Worm (Caenorhabditis elegans) whole organism, young adult: ENCODE measurements around the gene ubc-6.

Experiments used
- B0035.1 ChIP-seq: sonication (generic microtip); optimal IDR thresholded peaks from 2 replicates; lab custom pipeline; 2016; ENCODE audit warnings: missing genetic modification characterization, mild to moderate bottlenecking, missing compliant biosample characterization, missing genotype, missing genetic modification reagents
- D2030.7 ChIP-seq: fragments of 200-800 bp; sonication (Bioruptor generic); IDR thresholded peaks from 2 replicates; pipeline ENCODE4 v1.3.6; 2022; ENCODE audit warnings: missing genetic modification reagents, missing genetic modification characterization, missing compliant biosample characterization
- F10E7.11 ChIP-seq: sonication (generic microtip); optimal IDR thresholded peaks from 2 replicates; lab custom pipeline; 2017; ENCODE audit warnings: mild to moderate bottlenecking, missing genetic modification characterization, moderate library complexity, missing compliant biosample characterization
- Y53F4B.3 ChIP-seq: fragments of 200-800 bp; sonication (Bioruptor generic); IDR thresholded peaks from 2 replicates; pipeline ENCODE4 v1.3.6; 2022; ENCODE audit warnings: missing genetic modification reagents, missing genetic modification characterization, missing compliant biosample characterization
- ZK185.1 ChIP-seq: sonication (generic microtip); optimal IDR thresholded peaks from 2 replicates; lab custom pipeline; 2016; ENCODE audit warnings: mild to moderate bottlenecking, missing genetic modification characterization, missing compliant biosample characterization; ENCODE audit not compliant: poor library complexity, severe bottlenecking
- ama-1 ChIP-seq, 3 experiments: fragments of 150-350 bp in 1 of 3; sonication (generic microtip) in 2 of 3; optimal IDR thresholded peaks; 2 replicates each; lab custom pipeline; 2014 to 2018; ENCODE audit warnings: missing biosample characterization in 2 of 3, missing genetic modification characterization in 2 of 3, missing genetic modification reagents in 2 of 3
- aptf-3 ChIP-seq: fragments of 200-800 bp; sonication (Bioruptor generic); IDR thresholded peaks from 2 replicates; pipeline ENCODE4 v1.3.6; 2022; ENCODE audit warnings: missing genetic modification characterization, missing compliant biosample characterization
- atf-7 ChIP-seq: sonication (generic microtip); optimal IDR thresholded peaks from 2 replicates; lab custom pipeline; 2017; ENCODE audit warnings: mild to moderate bottlenecking, missing genetic modification characterization, missing compliant biosample characterization
- bed-1 ChIP-seq: fragments of 200-800 bp; sonication (Bioruptor generic); IDR thresholded peaks from 2 replicates; pipeline ENCODE4 v1.3.6; 2022; ENCODE audit warnings: missing genetic modification reagents, missing genetic modification characterization, missing compliant biosample characterization
- bed-2 ChIP-seq: fragments of 200-800 bp; sonication (Bioruptor generic); IDR thresholded peaks from 2 replicates; pipeline ENCODE4 v1.3.6; 2022; ENCODE audit warnings: missing genetic modification reagents, missing genetic modification characterization, missing compliant biosample characterization
- cebp-1 ChIP-seq, 2 experiments: fragments of 200-800 bp in 1 of 2; sonication (Bioruptor generic) in 1 of 2; sonication (generic microtip) in 1 of 2; IDR thresholded peaks in 1 of 2; optimal IDR thresholded peaks in 1 of 2; 2 replicates each; pipeline versions ENCODE4 v1.3.6 to Lab custom; 2017 to 2022; ENCODE audit warnings: missing compliant biosample characterization in 2 of 2, missing genetic modification characterization in 2 of 2, mild to moderate bottlenecking in 1 of 2, missing genetic modification reagents in 1 of 2, moderate library complexity in 1 of 2
- cebp-2 ChIP-seq: fragments of 200-800 bp; sonication (Bioruptor generic); IDR thresholded peaks from 2 replicates; pipeline ENCODE4 v1.3.6; 2022; ENCODE audit warnings: missing genetic modification characterization, missing compliant biosample characterization
- ceh-91 ChIP-seq: fragments of 200-800 bp; sonication (Bioruptor generic); IDR thresholded peaks from 2 replicates; pipeline ENCODE4 v1.3.6; 2022; ENCODE audit warnings: missing genetic modification reagents, missing genetic modification characterization, missing compliant biosample characterization
- die-1 ChIP-seq: sonication (generic microtip); optimal IDR thresholded peaks from 2 replicates; lab custom pipeline; 2016; ENCODE audit warnings: missing genotype, mild to moderate bottlenecking, missing genetic modification characterization, missing compliant biosample characterization
- dpl-1 ChIP-seq: fragments of 150-350 bp; optimal IDR thresholded peaks from 2 replicates; lab custom pipeline; 2014; ENCODE audit warnings: missing biosample characterization, missing genetic modification reagents, missing genetic modification characterization
- egrh-3 ChIP-seq: fragments of 200-800 bp; sonication (Bioruptor generic); IDR thresholded peaks from 2 replicates; pipeline ENCODE4 v1.3.6; 2022; ENCODE audit warnings: missing genetic modification reagents, missing genetic modification characterization, missing compliant biosample characterization
- ekl-4 ChIP-seq: fragments of 200-800 bp; sonication (Bioruptor generic); IDR thresholded peaks from 2 replicates; pipeline ENCODE4 v1.3.6; 2022; ENCODE audit warnings: missing genetic modification reagents, missing genetic modification characterization, missing compliant biosample characterization
- fkh-3 ChIP-seq: sonication (generic microtip); optimal IDR thresholded peaks from 2 replicates; lab custom pipeline; 2016; ENCODE audit warnings: mild to moderate bottlenecking, missing genetic modification characterization, missing compliant biosample characterization
- hlh-12 ChIP-seq: sonication (generic microtip); optimal IDR thresholded peaks from 2 replicates; lab custom pipeline; 2016; ENCODE audit warnings: missing genetic modification characterization, missing compliant biosample characterization
- hrde-1 ChIP-seq: sonication (generic microtip); optimal IDR thresholded peaks from 2 replicates; lab custom pipeline; 2016; ENCODE audit warnings: missing genetic modification characterization, mild to moderate bottlenecking, missing compliant biosample characterization, moderate library complexity, missing genotype, missing genetic modification reagents, borderline replicate concordance
- let-526 ChIP-seq: fragments of 200-800 bp; sonication (Bioruptor generic); IDR thresholded peaks from 2 replicates; pipeline ENCODE4 v1.3.6; 2022; ENCODE audit warnings: missing genetic modification reagents, missing genetic modification characterization, missing compliant biosample characterization
- let-607 ChIP-seq, 2 experiments: fragments of 200-800 bp in 1 of 2; sonication (Bioruptor generic) in 1 of 2; sonication (generic microtip) in 1 of 2; optimal IDR thresholded peaks; 2 replicates each; lab custom pipeline; 2016 to 2018; ENCODE audit warnings: mild to moderate bottlenecking in 2 of 2, missing compliant biosample characterization in 2 of 2, missing genetic modification characterization in 2 of 2, moderate library complexity in 2 of 2, missing genotype in 1 of 2
- lin-35 ChIP-seq, 3 experiments: fragments of 150-350 bp in 2 of 3; sonication (generic microtip) in 1 of 3; optimal IDR thresholded peaks; 2 replicates each; lab custom pipeline; 2014 to 2018; ENCODE audit warnings: missing biosample characterization in 3 of 3, missing genetic modification characterization in 3 of 3, missing genetic modification reagents in 3 of 3
- lin-54 ChIP-seq: fragments of 200-800 bp; sonication (Bioruptor generic); optimal IDR thresholded peaks from 2 replicates; lab custom pipeline; 2018; ENCODE audit warnings: mild to moderate bottlenecking, missing genetic modification characterization, missing compliant biosample characterization
- lir-1 ChIP-seq: fragments of 200-800 bp; sonication (Bioruptor generic); conservative IDR thresholded peaks from 2 replicates; pipeline ENCODE4 v1.3.6; 2022; ENCODE audit warnings: missing genetic modification reagents, missing genetic modification characterization, missing compliant biosample characterization
- lsl-1 ChIP-seq: fragments of 200-800 bp; sonication (Bioruptor generic); optimal IDR thresholded peaks from 2 replicates; lab custom pipeline; 2018; ENCODE audit warnings: mild to moderate bottlenecking, missing genetic modification characterization, moderate library complexity, missing compliant biosample characterization
- madf-3 ChIP-seq: fragments of 200-800 bp; sonication (Bioruptor generic); IDR thresholded peaks from 2 replicates; pipeline ENCODE4 v1.3.6; 2022; ENCODE audit warnings: missing genetic modification reagents, missing genetic modification characterization, missing compliant biosample characterization
- mel-28 ChIP-seq: sonication (generic microtip); optimal IDR thresholded peaks from 2 replicates; lab custom pipeline; 2016; ENCODE audit warnings: borderline replicate concordance, mild to moderate bottlenecking, missing genetic modification characterization, missing compliant biosample characterization
- mes-4 ChIP-seq: sonication (generic microtip); optimal IDR thresholded peaks from 2 replicates; lab custom pipeline; 2016; ENCODE audit warnings: missing genotype, missing genetic modification characterization, missing compliant biosample characterization
- mxl-1 ChIP-seq: sonication (generic microtip); optimal IDR thresholded peaks from 2 replicates; lab custom pipeline; 2016; ENCODE audit warnings: missing genetic modification characterization, missing compliant biosample characterization
- nfyb-1 ChIP-seq: fragments of 200-800 bp; sonication (Bioruptor generic); IDR thresholded peaks from 2 replicates; pipeline ENCODE4 v1.3.6; 2022; ENCODE audit warnings: missing genetic modification reagents, missing genetic modification characterization, missing compliant biosample characterization
- nhr-179 ChIP-seq: sonication (generic microtip); optimal IDR thresholded peaks from 2 replicates; lab custom pipeline; 2016; ENCODE audit warnings: mild to moderate bottlenecking, missing genetic modification characterization, missing compliant biosample characterization
- nhr-80 ChIP-seq: sonication (generic microtip); optimal IDR thresholded peaks from 2 replicates; lab custom pipeline; 2016; ENCODE audit warnings: missing genetic modification characterization, missing compliant biosample characterization
- rcor-1 ChIP-seq: fragments of 200-800 bp; sonication (Bioruptor generic); IDR thresholded peaks from 2 replicates; pipeline ENCODE4 v1.3.6; 2022; ENCODE audit warnings: missing genetic modification reagents, missing genetic modification characterization, missing compliant biosample characterization
- sea-2 ChIP-seq: fragments of 200-800 bp; sonication (Bioruptor generic); IDR thresholded peaks from 2 replicates; pipeline ENCODE4 v1.3.6; 2022; ENCODE audit warnings: missing genetic modification characterization, missing compliant biosample characterization
- snpc-4 ChIP-seq, 5 experiments: fragments of 150-350 bp in 1 of 5; sonication (generic microtip) in 4 of 5; optimal IDR thresholded peaks; 2 replicates each; lab custom pipeline; 2014 to 2018; ENCODE audit warnings: missing genetic modification characterization in 5 of 5, missing biosample characterization in 3 of 5, antibody characterized with exemption in 2 of 5, mild to moderate bottlenecking in 2 of 5, missing compliant biosample characterization in 2 of 5, missing genotype in 2 of 5, moderate library complexity in 2 of 5, missing genetic modification reagents in 1 of 5
- somi-1 ChIP-seq: fragments of 200-800 bp; sonication (Bioruptor generic); optimal IDR thresholded peaks from 2 replicates; lab custom pipeline; 2018; ENCODE audit warnings: mild to moderate bottlenecking, missing genetic modification characterization, missing compliant biosample characterization
- tbp1 ChIP-seq: fragments of 200-800 bp; sonication (Bioruptor generic); optimal IDR thresholded peaks from 2 replicates; lab custom pipeline; 2018; ENCODE audit warnings: mild to moderate bottlenecking, missing genetic modification characterization, missing compliant biosample characterization
- tbx-9 ChIP-seq: sonication (generic microtip); optimal IDR thresholded peaks from 2 replicates; lab custom pipeline; 2016; ENCODE audit warnings: borderline replicate concordance, missing genetic modification characterization, inconsistent platforms, missing compliant biosample characterization
- tlf-1 ChIP-seq: fragments of 200-800 bp; sonication (Bioruptor generic); optimal IDR thresholded peaks from 2 replicates; lab custom pipeline; 2018; ENCODE audit warnings: mild to moderate bottlenecking, missing genetic modification characterization, missing compliant biosample characterization
- unc-130 ChIP-seq: sonication (generic microtip); optimal IDR thresholded peaks from 2 replicates; lab custom pipeline; 2016; ENCODE audit warnings: missing genetic modification reagents, missing genetic modification characterization, missing compliant biosample characterization
- unc-62 ChIP-seq: fragments of 150-350 bp; optimal IDR thresholded peaks from 2 replicates; lab custom pipeline; 2014; ENCODE audit warnings: missing biosample characterization, missing genetic modification reagents, missing genetic modification characterization
- xnd-1 ChIP-seq: sonication (generic microtip); optimal IDR thresholded peaks from 2 replicates; lab custom pipeline; 2016; ENCODE audit warnings: missing genotype, missing genetic modification reagents, missing genetic modification characterization, missing compliant biosample characterization
- zfh-2 ChIP-seq: fragments of 200-800 bp; sonication (Bioruptor generic); conservative IDR thresholded peaks from 2 replicates; pipeline ENCODE4 v1.3.6; 2022; ENCODE audit warnings: missing genetic modification reagents, missing genetic modification characterization, missing compliant biosample characterization
- ztf-25 ChIP-seq: fragments of 200-800 bp; sonication (Bioruptor generic); IDR thresholded peaks from 2 replicates; pipeline ENCODE4 v1.3.6; 2022; ENCODE audit warnings: missing genetic modification reagents, missing genetic modification characterization, missing compliant biosample characterization
- ztf-6 ChIP-seq: fragments of 200-800 bp; sonication (Bioruptor generic); IDR thresholded peaks from 2 replicates; pipeline ENCODE4 v1.3.6; 2022; ENCODE audit warnings: missing genetic modification reagents, missing genetic modification characterization, missing compliant biosample characterization

The ubc-6 gene

ce11 chrII:7529078-7529683 is 50.2 kb downstream of the ubc-6 start, which contains the start of gene ZK1290.5 (continued):
- TF ChIP-seq fkh-3 (tag; lab: Kevin White, UChicago) (no peak), mel-28 (tag; lab: Kevin White, UChicago) (no peak), let-526 (GFP tag; lab: Robert Waterston, UW) (peak; percentile 83; the same call in 1 of the 2 replicates), dpl-1 (no peak), nhr-80 (tag; lab: Kevin White, UChicago) (peak; percentile 77), lin-54 (GFP tag; lab: Kevin White, UChicago) (peak; percentile 60), lir-1 (GFP tag; lab: Robert Waterston, UW) (no peak), xnd-1 (no peak), let-607 (tag; optimal IDR thresholded peaks at IDR 0.05; lab: Kevin White, UChicago) (peak; percentile 25 to 87), hrde-1 (tag; lab: Kevin White, UChicago) (no peak), egrh-3 (no peak), aptf-3 (no peak), unc-130 (GFP tag; lab: Kevin White, UChicago) (no peak), ceh-91 (no peak), ama-1 (optimal IDR thresholded peaks at IDR 0.05; lab: Kevin White, UChicago) (no peak), ama-1 (GFP tag; optimal IDR thresholded peaks at IDR 0.05; lab: Kevin White, UChicago) (no peak), Y53F4B.3 (GFP tag; lab: Robert Waterston, UW) (no peak), ztf-6 (GFP tag; lab: Robert Waterston, UW) (no peak), mes-4 (tag; lab: Kevin White, UChicago) (no peak), B0035.1 (peak; percentile 31), ZK185.1 (tag; lab: Kevin White, UChicago) (peak; percentile 28), bed-2 (GFP tag; lab: Robert Waterston, UW) (no peak), tbx-9 (tag; lab: Kevin White, UChicago) (no peak), nhr-179 (no peak), hlh-12 (tag; lab: Kevin White, UChicago) (no peak), die-1 (tag; lab: Kevin White, UChicago) (peak; percentile 43), sea-2 (GFP tag; lab: Robert Waterston, UW) (no peak), somi-1 (GFP tag; lab: Kevin White, UChicago) (peak; percentile 95), F10E7.11 (tag; lab: Kevin White, UChicago) (no peak), D2030.7 (no peak), ztf-25 (GFP tag; lab: Robert Waterston, UW) (no peak), lsl-1 (no peak), madf-3 (no peak), zfh-2 (no peak), unc-62 (GFP tag; lab: Kevin White, UChicago) (no peak), bed-1 (no peak), snpc-4 (GFP tag; optimal IDR thresholded peaks at IDR 0.05; lab: Kevin White, UChicago) (no peak), snpc-4 (tag; optimal IDR thresholded peaks at IDR 0.05; lab: Kevin White, UChicago) (peak in 1 of 4 experiments; percentile 44), ekl-4 (GFP tag; lab: Robert Waterston, UW) (peak; percentile 78), atf-7 (tag; lab: Kevin White, UChicago) (peak; percentile 84), tbp1 (GFP tag; lab: Kevin White, UChicago) (peak; percentile 55), nfyb-1 (peak; percentile 88), tlf-1 (GFP tag; lab: Kevin White, UChicago) (peak; percentile 84), cebp-1 (GFP tag; IDR thresholded peaks at IDR 0.05; lab: Robert Waterston, UW) (no peak), cebp-1 (tag; optimal IDR thresholded peaks at IDR 0.05; lab: Kevin White, UChicago) (peak; percentile 79), mxl-1 (no peak), rcor-1 (GFP tag; lab: Robert Waterston, UW) (no peak), cebp-2 (GFP tag; lab: Robert Waterston, UW) (no peak), lin-35 (GFP tag; optimal IDR thresholded peaks at IDR 0.05; lab: Kevin White, UChicago) (no peak)
